Worm (Caenorhabditis elegans): ENCODE results near the gene ascc-1.

The ascc-1 gene

DNA sequence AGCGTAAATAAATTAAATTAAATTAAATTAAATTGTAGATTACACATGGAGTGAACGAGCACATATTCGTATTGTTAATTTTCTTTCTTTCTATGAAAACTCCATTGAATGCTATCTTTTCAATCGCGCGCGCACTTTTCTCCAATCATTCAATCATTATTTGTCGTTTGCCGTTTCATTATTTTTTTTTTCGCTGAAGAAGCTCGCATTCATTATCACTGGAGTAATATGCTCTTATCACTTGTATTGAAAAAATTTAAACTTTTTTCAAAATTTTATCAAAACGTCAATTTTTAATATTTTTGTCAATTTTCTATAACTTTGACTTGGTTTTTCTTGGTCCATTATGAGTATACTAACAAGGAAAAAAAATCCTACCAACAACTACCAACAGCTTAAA, 8.0 kb downstream of the ascc-1 start:
- no peak for TF ChIP-seq aly-2 (tag; optimal IDR thresholded peaks at IDR 0.05)
- TF ChIP-seq gmeb-1 (tag; optimal IDR thresholded peaks at IDR 0.05) = no peak
- TF ChIP-seq fos-1 (tag; optimal IDR thresholded peaks at IDR 0.05) = peak; percentile 76
- no peak for TF ChIP-seq nhr-77 (tag; optimal IDR thresholded peaks at IDR 0.05)
- no peak for TF ChIP-seq R02D3.7 (tag; optimal IDR thresholded peaks at IDR 0.05)
- no peak for TF ChIP-seq F13H6.1 (tag; optimal IDR thresholded peaks at IDR 0.05)
- no peak for TF ChIP-seq peb-1 (tag; optimal IDR thresholded peaks at IDR 0.05)

DNA sequence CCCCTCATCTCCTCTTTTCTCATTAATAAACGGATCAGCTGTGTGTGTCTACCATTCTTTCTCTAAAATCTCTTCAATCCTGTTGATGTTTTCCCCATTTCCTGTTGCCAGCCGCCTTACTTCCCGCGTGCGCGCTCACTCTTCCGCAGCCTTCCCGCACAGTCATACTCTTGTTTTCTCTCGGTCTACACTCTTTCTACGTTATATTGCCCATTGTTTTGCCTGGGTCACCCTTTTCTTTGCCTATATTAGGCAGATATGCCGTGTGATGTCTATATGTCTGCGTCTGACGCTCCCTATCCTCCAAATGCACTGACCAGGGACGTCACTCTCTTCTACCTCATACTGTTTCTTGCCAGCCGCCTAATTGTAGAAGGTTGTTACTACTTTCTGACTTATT, 8.9 kb downstream of the ascc-1 start:
- TF ChIP-seq nhr-77 (tag; optimal IDR thresholded peaks at IDR 0.05) (no peak), lin-13 (GFP tag; optimal IDR thresholded peaks at IDR 0.05) (no peak), unc-62 (GFP tag; optimal IDR thresholded peaks at IDR 0.05) (no peak), C34F6.9 (tag; optimal IDR thresholded peaks at IDR 0.05) (peak; percentile 29), ceh-82 (tag; optimal IDR thresholded peaks at IDR 0.05) (no peak), Y55F3AM.14 (GFP tag; optimal IDR thresholded peaks at IDR 0.05) (peak; percentile 23), mdl-1 (tag; optimal IDR thresholded peaks at IDR 0.05) (peak in 1 of 2 experiments; percentile 29), sem-4 (tag; optimal IDR thresholded peaks at IDR 0.05) (peak; percentile 68), lsy-2 (tag; optimal IDR thresholded peaks at IDR 0.05) (peak in 1 of 2 experiments; percentile 40), peb-1 (tag; optimal IDR thresholded peaks at IDR 0.05) (peak; percentile 95), elt-3 (tag; optimal IDR thresholded peaks at IDR 0.05) (no peak), blmp-1 (tag; optimal IDR thresholded peaks at IDR 0.05; ENCODE audit: insufficient read depth) (peak; percentile 63), nhr-25 (tag; optimal IDR thresholded peaks at IDR 0.05) (peak; percentile 73), egl-27 (tag; optimal IDR thresholded peaks at IDR 0.05) (no peak), lin-39 (tag; optimal IDR thresholded peaks at IDR 0.05) (no peak), fos-1 (tag; optimal IDR thresholded peaks at IDR 0.05) (peak; percentile 78), mab-5 (tag; optimal IDR thresholded peaks at IDR 0.05) (no peak), unc-55 (GFP tag; optimal IDR thresholded peaks at IDR 0.05) (no peak), lin-11 (tag; optimal IDR thresholded peaks at IDR 0.05) (no peak), nhr-21 (tag; optimal IDR thresholded peaks at IDR 0.05) (peak; percentile 67), F13H6.1 (tag; optimal IDR thresholded peaks at IDR 0.05) (peak; percentile 41), sma-3 (GFP tag; optimal IDR thresholded peaks at IDR 0.05) (peak; percentile 71)

DNA sequence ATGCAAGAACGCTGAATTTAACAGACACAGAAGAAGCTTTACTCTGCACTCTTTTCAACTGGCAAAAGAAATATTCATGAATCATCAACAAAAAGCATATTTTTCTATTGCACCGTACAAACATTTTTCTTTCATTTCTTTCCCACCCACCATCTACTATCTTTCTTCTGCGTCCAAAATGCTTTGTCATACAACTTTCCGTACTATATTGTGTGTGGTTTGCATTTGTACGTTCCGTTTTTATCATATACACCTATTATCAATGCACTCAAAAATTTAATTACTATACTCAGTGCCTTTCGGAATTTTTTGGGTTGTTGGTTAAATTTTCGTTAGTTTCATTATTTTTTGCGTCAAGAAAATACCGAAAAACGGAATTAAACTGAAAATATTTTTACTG, 10.2 kb downstream of the ascc-1 start:
- TF ChIP-seq nhr-10 (tag; optimal IDR thresholded peaks at IDR 0.05) (no peak), ZK546.5 (tag; optimal IDR thresholded peaks at IDR 0.05) (no peak), fos-1 (tag; optimal IDR thresholded peaks at IDR 0.05) (peak; percentile 91)

DNA sequence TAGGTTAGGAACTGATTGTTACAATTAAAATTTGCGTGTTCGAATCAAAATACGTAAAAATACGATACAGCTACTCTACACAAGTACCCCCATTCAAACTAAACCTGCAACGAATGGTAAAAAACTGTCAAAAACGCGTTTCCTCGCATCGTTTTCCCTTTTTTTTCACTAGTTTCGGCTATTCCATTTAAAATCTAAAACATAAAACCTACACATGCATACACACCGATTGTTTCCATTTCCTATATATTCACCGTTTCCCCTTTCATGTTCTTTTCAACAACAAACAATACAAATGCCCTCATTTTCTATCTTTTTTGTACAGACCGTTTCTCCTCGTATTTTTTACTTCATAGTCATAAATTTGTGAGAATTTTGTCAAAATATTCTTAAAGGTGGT, 11.3 kb downstream of the ascc-1 start:
- TF ChIP-seq ztf-1 (GFP tag; conservative IDR thresholded peaks at IDR 0.05) (no peak), elt-3 (tag; optimal IDR thresholded peaks at IDR 0.05) (no peak), nhr-23 (tag; optimal IDR thresholded peaks at IDR 0.05) (no peak), zag-1 (tag; optimal IDR thresholded peaks at IDR 0.05) (no peak), nhr-10 (tag; optimal IDR thresholded peaks at IDR 0.05) (no peak), sma-9 (GFP tag; optimal IDR thresholded peaks at IDR 0.05) (no peak), sma-9 (tag; optimal IDR thresholded peaks at IDR 0.05) (no peak), unc-55 (GFP tag; optimal IDR thresholded peaks at IDR 0.05) (no peak), nhr-129 (tag; optimal IDR thresholded peaks at IDR 0.05) (no peak), aly-2 (tag; optimal IDR thresholded peaks at IDR 0.05) (no peak), sem-4 (tag; optimal IDR thresholded peaks at IDR 0.05) (no peak), R02D3.7 (tag; optimal IDR thresholded peaks at IDR 0.05) (no peak)

DNA sequence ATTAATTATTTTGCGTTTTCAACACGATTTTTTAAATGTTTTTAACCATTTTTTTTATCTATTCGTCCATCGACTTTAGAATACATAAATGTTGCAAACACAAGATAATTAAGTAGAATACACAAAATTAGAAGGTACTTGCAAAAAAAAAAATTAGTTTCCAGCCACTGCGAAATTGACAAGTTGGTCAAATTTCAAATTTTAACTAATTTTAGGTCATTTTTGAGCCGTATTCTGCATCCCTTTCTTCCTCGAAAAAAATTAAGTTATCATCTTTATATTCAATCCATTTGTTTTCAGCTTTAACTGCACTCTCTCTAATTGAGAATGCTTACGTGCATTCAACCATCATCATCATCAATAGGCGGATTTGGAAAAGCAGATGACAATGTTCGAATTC, 11.9 kb downstream of the ascc-1 start, which contains the start of gene egl-26:
TSS of gene egl-26 (plus strand) at position 301 of the 400 bp plus-strand sequence.
- TF ChIP-seq sma-3 (GFP tag; optimal IDR thresholded peaks at IDR 0.05) = no peak
- no peak for TF ChIP-seq unc-62 (GFP tag; optimal IDR thresholded peaks at IDR 0.05)
- no peak for TF ChIP-seq dmd-4 (tag; optimal IDR thresholded peaks at IDR 0.05)

DNA sequence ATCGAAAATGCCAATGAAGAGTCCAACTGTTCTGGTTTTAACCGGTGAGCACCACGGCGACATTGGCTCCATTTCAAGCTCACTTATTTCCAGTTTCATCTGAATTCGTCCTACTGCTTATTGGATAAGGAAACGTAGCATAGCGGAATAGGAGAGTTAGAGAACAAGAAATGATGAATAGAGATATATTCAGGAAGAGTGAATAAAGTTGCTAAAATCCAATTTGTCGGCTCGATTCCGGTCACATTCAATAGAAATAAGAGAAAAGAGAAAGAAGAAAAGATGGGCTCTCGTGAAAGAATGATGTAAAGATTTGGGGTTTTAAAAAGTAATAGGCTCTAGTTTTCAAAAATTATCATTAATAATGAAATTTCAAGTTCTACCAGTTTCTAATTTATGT, 15.9 kb downstream of the ascc-1 start:
- TF ChIP-seq F13H6.1 (tag; optimal IDR thresholded peaks at IDR 0.05) (peak; percentile 6), egl-27 (tag; optimal IDR thresholded peaks at IDR 0.05) (no peak)

Data from whole organism, L2 larva.